Fruit fly (Drosophila melanogaster) whole organism, embryonic: ENCODE results near the gene ast.

Experiments used
- CG10565 ChIP-seq: fragments of 200-800 bp; sonication (Bioruptor generic); optimal IDR thresholded peaks from 3 replicates; lab custom pipeline; 2016; ENCODE audit warnings: missing biosample characterization, mild to moderate bottlenecking, missing genetic modification characterization
- CG13287 ChIP-seq: fragments of 200-800 bp; sonication (Bioruptor generic); IDR thresholded peaks from 2 replicates; pipeline ENCODE4 v1.3.6; 2022; ENCODE audit warnings: missing biosample characterization, missing genetic modification characterization; ENCODE audit not compliant: partially characterized antibody
- CG14441 ChIP-seq: fragments of 200-800 bp; sonication (Bioruptor generic); IDR thresholded peaks from 2 replicates; pipeline ENCODE4 v1.3.6; 2022; ENCODE audit warnings: missing biosample characterization, missing genetic modification characterization
- CG1647 ChIP-seq: fragments of 200-800 bp; sonication (Bioruptor generic); optimal IDR thresholded peaks from 3 replicates; lab custom pipeline; 2016; ENCODE audit warnings: missing biosample characterization, missing genetic modification characterization
- CG16779 ChIP-seq: fragments of 200-800 bp; sonication (Bioruptor generic); IDR thresholded peaks from 2 replicates; pipeline ENCODE4 v1.3.6; 2022; ENCODE audit warnings: missing biosample characterization, missing genetic modification characterization
- CG17802 ChIP-seq: fragments of 200-800 bp; sonication (Bioruptor generic); optimal IDR thresholded peaks from 2 replicates; lab custom pipeline; 2018; ENCODE audit warnings: missing biosample characterization, mild to moderate bottlenecking, missing genetic modification characterization, moderate library complexity
- CG17829 ChIP-seq: fragments of 200-800 bp; optimal IDR thresholded peaks from 2 replicates; lab custom pipeline; 2019; ENCODE audit warnings: missing biosample characterization, mild to moderate bottlenecking, missing genetic modification characterization, moderate library complexity
- CG17912 ChIP-seq: fragments of 200-800 bp; sonication (Bioruptor generic); optimal IDR thresholded peaks from 2 replicates; lab custom pipeline; 2018; ENCODE audit warnings: missing biosample characterization, mild to moderate bottlenecking, missing genetic modification characterization
- CG18011 ChIP-seq: fragments of 200-800 bp; sonication (Bioruptor generic); optimal IDR thresholded peaks from 2 replicates; lab custom pipeline; 2017; ENCODE audit warnings: missing biosample characterization, missing genetic modification characterization, mild to moderate bottlenecking, moderate library complexity, missing genotype
- CG1832 ChIP-seq: fragments of 200-800 bp; sonication (Bioruptor generic); optimal IDR thresholded peaks from 2 replicates; lab custom pipeline; 2017; ENCODE audit warnings: missing biosample characterization, mild to moderate bottlenecking, missing genetic modification characterization, inconsistent platforms
- CG18764 ChIP-seq: fragments of 200-800 bp; sonication (Bioruptor generic); optimal IDR thresholded peaks from 3 replicates; lab custom pipeline; 2016; ENCODE audit warnings: missing biosample characterization, missing genetic modification characterization
- CG2199 ChIP-seq: fragments of 200-800 bp; sonication (Bioruptor generic); IDR thresholded peaks from 3 replicates; pipeline ENCODE4 v1.3.6; 2022; ENCODE audit warnings: missing biosample characterization, missing genetic modification characterization
- CG31441 ChIP-seq: fragments of 200-800 bp; sonication (Bioruptor generic); IDR thresholded peaks from 2 replicates; pipeline ENCODE4 v1.3.6; 2022; ENCODE audit warnings: missing biosample characterization, missing genetic modification characterization
- CG4424 ChIP-seq: fragments of 200-800 bp; sonication (Bioruptor generic); optimal IDR thresholded peaks from 3 replicates; lab custom pipeline; 2016; ENCODE audit warnings: missing biosample characterization, missing genetic modification characterization
- CG7271 ChIP-seq: fragments of 200-800 bp; sonication (Bioruptor generic); optimal IDR thresholded peaks from 2 replicates; lab custom pipeline; 2018; ENCODE audit warnings: missing biosample characterization, mild to moderate bottlenecking, missing genetic modification characterization, moderate library complexity
- CG8290 ChIP-seq, 3 experiments: fragments of 200-800 bp; sonication (Bioruptor generic); optimal IDR thresholded peaks; 2 replicates each; lab custom pipeline; 2016 to 2019; ENCODE audit warnings: missing biosample characterization in 3 of 3, missing genetic modification characterization in 3 of 3, mild to moderate bottlenecking in 2 of 3, moderate library complexity in 1 of 3
- CG8944 ChIP-seq: fragments of 200-800 bp; sonication (Bioruptor generic); optimal IDR thresholded peaks from 3 replicates; lab custom pipeline; 2016; ENCODE audit warnings: missing biosample characterization, missing genetic modification characterization
- CG9437 ChIP-seq: fragments of 200-800 bp; sonication (Bioruptor generic); optimal IDR thresholded peaks from 2 replicates; lab custom pipeline; 2018; ENCODE audit warnings: missing biosample characterization, mild to moderate bottlenecking, missing genetic modification characterization
- E2f1 ChIP-seq: fragments of 200-800 bp; sonication (Bioruptor generic); IDR thresholded peaks from 2 replicates; pipeline ENCODE4 v1.3.6; 2022; ENCODE audit warnings: missing biosample characterization, missing genetic modification characterization
- E2f2 ChIP-seq: fragments of 200-800 bp; sonication (Bioruptor generic); IDR thresholded peaks from 2 replicates; pipeline ENCODE4 v1.3.6; 2022; ENCODE audit warnings: missing biosample characterization, missing genetic modification characterization
- GATAe ChIP-seq: fragments of 200-800 bp; sonication (Bioruptor generic); conservative IDR thresholded peaks from 2 replicates; pipeline ENCODE4 v1.3.6; 2022; ENCODE audit warnings: missing biosample characterization, missing genetic modification characterization
- Lim3 ChIP-seq: fragments of 200-800 bp; sonication (Bioruptor generic); IDR thresholded peaks from 2 replicates; pipeline ENCODE4 v1.3.6; 2022; ENCODE audit warnings: missing biosample characterization, missing genetic modification characterization
- Meics ChIP-seq: fragments of 200-800 bp; sonication (Bioruptor generic); optimal IDR thresholded peaks from 2 replicates; lab custom pipeline; 2017; ENCODE audit warnings: missing biosample characterization, mild to moderate bottlenecking, missing genetic modification characterization
- Mrtf ChIP-seq: fragments of 200-800 bp; sonication (Bioruptor generic); IDR thresholded peaks from 3 replicates; pipeline ENCODE4 v1.3.6; 2022; ENCODE audit warnings: missing biosample characterization, missing genetic modification characterization
- Nf-YB ChIP-seq: fragments of 200-800 bp; sonication (Bioruptor generic); optimal IDR thresholded peaks from 3 replicates; lab custom pipeline; 2019; ENCODE audit warnings: missing biosample characterization, mild to moderate bottlenecking, missing genetic modification characterization, moderate library complexity
- Oaz ChIP-seq: fragments of 200-800 bp; sonication (Bioruptor generic); IDR thresholded peaks from 2 replicates; pipeline ENCODE4 v1.3.6; 2022; ENCODE audit warnings: missing biosample characterization, missing genetic modification characterization
- Ravus ChIP-seq: fragments of 200-800 bp; sonication (Bioruptor generic); IDR thresholded peaks from 2 replicates; pipeline ENCODE4 v1.3.6; 2022; ENCODE audit warnings: missing biosample characterization, missing genetic modification characterization
- Six4 ChIP-seq: fragments of 200-800 bp; sonication (Bioruptor generic); optimal IDR thresholded peaks from 2 replicates; lab custom pipeline; 2016; ENCODE audit warnings: missing biosample characterization, missing genetic modification characterization
- Ssrp ChIP-seq: fragments of 200-800 bp; sonication (Bioruptor generic); optimal IDR thresholded peaks from 2 replicates; lab custom pipeline; 2018; ENCODE audit warnings: missing biosample characterization, mild to moderate bottlenecking, missing genetic modification characterization, moderate library complexity
- Tbp ChIP-seq: fragments of >200 bp; optimal IDR thresholded peaks from 2 replicates; lab custom pipeline; 2018; ENCODE audit warnings: missing biosample characterization, missing genetic modification characterization
- Trl ChIP-seq, 3 experiments: fragments of >200 bp in 2 of 3; fragments of 200-800 bp in 1 of 3; sonication (Bioruptor generic) in 1 of 3; optimal IDR thresholded peaks; 2 replicates in 1 of 3; 3 replicates in 2 of 3; lab custom pipeline; 2016 to 2017; ENCODE audit warnings: missing biosample characterization in 1 of 3, missing genetic modification characterization in 1 of 3
- Vsx1 ChIP-seq: fragments of 200-800 bp; sonication (Bioruptor generic); optimal IDR thresholded peaks from 2 replicates; lab custom pipeline; 2017; ENCODE audit warnings: missing biosample characterization, mild to moderate bottlenecking, missing genetic modification characterization, missing genetic modification reagents
- Xrp1 ChIP-seq: fragments of 200-800 bp; sonication (Bioruptor generic); IDR thresholded peaks from 2 replicates; pipeline ENCODE4 v1.3.6; 2022; ENCODE audit warnings: missing biosample characterization, missing genetic modification characterization
- ara ChIP-seq: fragments of 200-800 bp; sonication (Bioruptor generic); IDR thresholded peaks from 2 replicates; pipeline ENCODE4 v1.3.6; 2022; ENCODE audit warnings: missing biosample characterization, missing genetic modification characterization
- br ChIP-seq: fragments of >200 bp; optimal IDR thresholded peaks from 2 replicates; lab custom pipeline; 2017
- btn ChIP-seq: fragments of 200-800 bp; sonication (Bioruptor generic); optimal IDR thresholded peaks from 2 replicates; lab custom pipeline; 2016; ENCODE audit warnings: missing biosample characterization, missing genetic modification characterization
- dmrt99B ChIP-seq: fragments of 200-800 bp; sonication (Bioruptor generic); optimal IDR thresholded peaks from 2 replicates; lab custom pipeline; 2018; ENCODE audit warnings: missing biosample characterization, mild to moderate bottlenecking, missing genetic modification characterization, moderate library complexity
- fd102C ChIP-seq: fragments of 200-800 bp; sonication (Bioruptor generic); optimal IDR thresholded peaks from 2 replicates; lab custom pipeline; 2018; ENCODE audit warnings: missing biosample characterization, mild to moderate bottlenecking, missing genetic modification characterization, moderate library complexity
- fd64A ChIP-seq: fragments of 200-800 bp; sonication (Bioruptor generic); optimal IDR thresholded peaks from 3 replicates; lab custom pipeline; 2018; ENCODE audit warnings: missing biosample characterization, mild to moderate bottlenecking, missing genetic modification characterization
- hth ChIP-seq: fragments of >200 bp; optimal IDR thresholded peaks from 2 replicates; lab custom pipeline; 2017; ENCODE audit warnings: inconsistent platforms
- knrl ChIP-seq: fragments of 200-800 bp; sonication (Bioruptor generic); IDR thresholded peaks from 3 replicates; pipeline ENCODE4 v1.3.6; 2022; ENCODE audit warnings: missing biosample characterization, missing genetic modification characterization; ENCODE audit not compliant: partially characterized antibody
- lbe ChIP-seq: fragments of 200-800 bp; sonication (Bioruptor generic); optimal IDR thresholded peaks from 2 replicates; lab custom pipeline; 2016; ENCODE audit warnings: missing biosample characterization, mild to moderate bottlenecking, missing genetic modification characterization
- tap ChIP-seq: fragments of 200-800 bp; optimal IDR thresholded peaks from 3 replicates; lab custom pipeline; 2019; ENCODE audit warnings: missing biosample characterization, mild to moderate bottlenecking, missing genetic modification characterization, moderate library complexity
- tup ChIP-seq: fragments of 200-800 bp; sonication (Bioruptor generic); optimal IDR thresholded peaks from 2 replicates; lab custom pipeline; 2016; ENCODE audit warnings: missing biosample characterization, mild to moderate bottlenecking, missing genetic modification characterization, moderate library complexity
- unc-4 ChIP-seq: fragments of 200-800 bp; sonication (Bioruptor generic); IDR thresholded peaks from 2 replicates; pipeline ENCODE4 v1.3.6; 2022; ENCODE audit warnings: missing biosample characterization, missing genetic modification characterization; ENCODE audit not compliant: partially characterized antibody
- usp ChIP-seq: fragments of >200 bp; optimal IDR thresholded peaks from 2 replicates; lab custom pipeline; 2017; ENCODE audit warnings: missing biosample characterization, missing genetic modification characterization
- vfl ChIP-seq: fragments of 200-800 bp; sonication (Bioruptor generic); optimal IDR thresholded peaks from 2 replicates; lab custom pipeline; 2016; ENCODE audit warnings: missing biosample characterization, missing genetic modification characterization
- wdn ChIP-seq: fragments of 200-800 bp; sonication (Bioruptor generic); IDR thresholded peaks from 2 replicates; pipeline ENCODE4 v1.3.6; 2022; ENCODE audit warnings: missing biosample characterization, missing genetic modification characterization
- zfh2 ChIP-seq: fragments of 200-800 bp; sonication (Bioruptor generic); optimal IDR thresholded peaks from 2 replicates; lab custom pipeline; 2016; ENCODE audit warnings: missing biosample characterization, missing genetic modification characterization

The ast gene

DNA sequence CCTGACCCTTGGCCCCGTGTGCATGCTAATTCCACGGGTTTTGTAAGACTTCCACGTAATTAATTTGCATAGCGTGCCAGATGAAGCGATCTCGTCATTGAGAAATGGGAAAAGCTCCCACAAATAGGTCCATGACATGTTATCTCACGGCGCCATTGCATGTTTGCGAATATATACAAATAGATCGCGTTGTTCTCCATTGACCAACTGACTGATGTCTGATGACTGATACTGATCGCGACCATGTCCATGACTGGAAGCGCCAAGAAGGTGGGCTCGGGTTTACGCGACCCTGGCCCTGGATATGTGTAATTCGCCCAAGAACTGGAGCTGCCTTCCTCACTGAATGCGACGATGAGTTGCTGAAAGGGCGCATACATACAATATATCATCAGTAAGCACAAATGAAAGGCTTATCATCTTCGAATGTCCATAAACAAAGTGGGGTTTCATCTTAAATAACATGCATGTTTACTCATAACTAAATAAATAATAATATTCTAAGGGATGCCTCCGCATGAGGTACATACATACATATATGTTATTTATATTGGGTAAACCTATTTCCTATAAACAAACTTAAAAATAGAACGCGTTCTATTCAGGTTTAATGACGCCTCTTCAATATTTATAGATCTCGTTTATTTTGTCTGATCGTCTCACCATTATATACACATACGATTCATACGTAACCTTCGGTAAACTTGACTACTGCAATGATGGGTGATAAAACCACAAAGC, 45.5 kb downstream of the ast start (continued):
- TF ChIP-seq tup (GFP tag; lab: Kevin White, UChicago) (no peak), lbe (GFP tag; lab: Kevin White, UChicago) (no peak), Six4 (no peak), Trl (optimal IDR thresholded peaks at IDR 0.05; lab: Kevin White, UChicago) (no peak), Trl (GFP tag; optimal IDR thresholded peaks at IDR 0.05; lab: Kevin White, UChicago) (no peak), CG8290 (GFP tag; optimal IDR thresholded peaks at IDR 0.05; lab: Kevin White, UChicago) (no peak), CG8290 (tag; optimal IDR thresholded peaks at IDR 0.05; lab: Kevin White, UChicago) (peak in 1 of 2 experiments; percentile 53), knrl (GFP tag; lab: Robert Waterston, UW) (no peak), CG2199 (no peak), btn (GFP tag; lab: Kevin White, UChicago) (no peak), E2f1 (GFP tag; lab: Robert Waterston, UW) (no peak), usp (GFP tag; lab: Kevin White, UChicago) (no peak), Meics (GFP tag; lab: Kevin White, UChicago) (no peak), CG7271 (tag; lab: Kevin White, UChicago) (peak; percentile 59), CG17912 (GFP tag; lab: Kevin White, UChicago) (no peak), fd102C (GFP tag; lab: Kevin White, UChicago) (no peak), Nf-YB (GFP tag; lab: Kevin White, UChicago) (peak; percentile 29), Tbp (GFP tag; lab: Kevin White, UChicago) (no peak), CG1832 (GFP tag; lab: Kevin White, UChicago) (no peak), CG17829 (peak; percentile 14), Oaz (GFP tag; lab: Robert Waterston, UW) (no peak), CG18011 (no peak), GATAe (no peak), wdn (GFP tag; lab: Robert Waterston, UW) (no peak), fd64A (GFP tag; lab: Kevin White, UChicago) (peak; percentile 57), Vsx1 (GFP tag; lab: Kevin White, UChicago) (peak; percentile 45), CG16779 (no peak), CG8944 (GFP tag; lab: Kevin White, UChicago) (no peak), unc-4 (GFP tag; lab: Robert Waterston, UW) (no peak), CG10565 (GFP tag; lab: Kevin White, UChicago) (no peak), zfh2 (GFP tag; lab: Kevin White, UChicago) (no peak), CG14441 (no peak), hth (no peak), CG31441 (GFP tag; lab: Robert Waterston, UW) (peak; percentile 55; the same call in 1 of the 2 replicates), E2f2 (GFP tag; lab: Robert Waterston, UW) (no peak), CG9437 (no peak), vfl (GFP tag; lab: Kevin White, UChicago) (no peak), CG18764 (GFP tag; lab: Kevin White, UChicago) (peak; percentile 45), CG17802 (tag; lab: Kevin White, UChicago) (no peak), CG1647 (no peak), dmrt99B (tag; lab: Kevin White, UChicago) (peak; percentile 44), Ssrp (tag; lab: Kevin White, UChicago) (no peak), Xrp1 (peak; percentile 81), Ravus (GFP tag; lab: Robert Waterston, UW) (no peak), CG13287 (GFP tag; lab: Robert Waterston, UW) (no peak), Mrtf (GFP tag; lab: Robert Waterston, UW) (no peak), br (lab: Kevin White, UChicago) (no peak), Lim3 (GFP tag; lab: Robert Waterston, UW) (no peak), ara (GFP tag; lab: Robert Waterston, UW) (peak; percentile 59; the same call in 1 of the 2 replicates), CG4424 (GFP tag; lab: Kevin White, UChicago) (peak; percentile 11), tap (peak; percentile 47)
